Worm (Caenorhabditis elegans): ENCODE measurements around the gene odd-1.

DNA sequence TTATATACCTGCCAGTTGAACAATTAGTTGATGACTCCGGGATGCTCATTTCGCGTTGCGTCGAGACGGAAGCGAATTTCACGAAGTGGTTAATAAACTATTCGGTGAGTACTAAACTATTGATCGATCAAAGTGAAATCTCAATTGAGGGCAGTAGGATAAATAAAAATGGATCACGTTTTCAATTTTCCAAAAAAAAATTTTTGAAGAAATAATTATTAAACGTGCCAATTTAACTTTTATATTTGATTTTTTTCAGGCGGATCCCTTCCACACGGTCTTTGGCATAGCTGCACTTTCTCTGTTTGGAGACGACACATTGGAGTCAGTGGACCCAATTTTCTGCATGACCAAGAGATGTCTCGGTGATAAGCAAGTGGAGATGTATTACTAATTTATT is 27.9 kb downstream of the odd-1 start, which contains the start of gene B0280.17:
- TF ChIP-seq nhr-237 (tag; optimal IDR thresholded peaks at IDR 0.05) (no peak), nhr-76 (tag; optimal IDR thresholded peaks at IDR 0.05) (no peak)

All from whole organism, L3 larva.